Worm (Caenorhabditis elegans): ENCODE measurements around the gene spe-26.

DNA sequence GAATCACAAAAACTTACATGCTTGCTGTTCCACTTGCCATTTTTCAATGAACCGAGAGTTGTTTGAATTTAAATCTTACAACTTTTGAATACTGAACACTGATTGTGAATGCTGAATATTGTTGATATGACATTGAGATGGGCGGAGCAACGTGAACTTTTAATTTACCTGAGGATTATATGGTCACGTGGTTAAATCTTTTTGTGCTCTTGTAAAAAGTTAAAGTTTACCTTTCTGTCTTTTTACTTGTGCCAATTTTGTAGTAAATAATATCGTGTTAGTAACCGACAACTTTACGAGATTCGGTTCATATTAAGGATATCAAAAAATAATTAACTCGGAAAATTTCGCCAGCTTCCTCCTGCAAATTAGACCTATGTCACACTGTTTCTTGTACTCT, 39.5 kb downstream of the spe-26 start, which contains the start of gene Y43C5B.2:
- TF ChIP-seq pqm-1 (tag; optimal IDR thresholded peaks at IDR 0.05) (no peak), ama-1 (optimal IDR thresholded peaks at IDR 0.05) (no peak), hlh-30 (tag; optimal IDR thresholded peaks at IDR 0.05; ENCODE audit: insufficient read depth) (no peak), ceh-9 (tag; optimal IDR thresholded peaks at IDR 0.05) (no peak), unc-86 (tag; optimal IDR thresholded peaks at IDR 0.05) (no peak), sox-4 (tag; optimal IDR thresholded peaks at IDR 0.05) (no peak), tbx-2 (tag; optimal IDR thresholded peaks at IDR 0.05) (no peak)

Data from whole organism, late embryonic.